Fruit fly (Drosophila melanogaster) ovary, adult (tissue): ENCODE measurements around the gene CG32260.

Experiments
- CG17801 ChIP-seq: fragments of 200-800 bp; optimal IDR thresholded peaks from 2 replicates; lab custom pipeline; 2019; ENCODE audit warnings: missing biosample characterization, mild to moderate bottlenecking, missing genetic modification characterization, moderate library complexity; ENCODE audit not compliant: partially characterized antibody

CG32260 gene

dm6 chr3L:4142064-4142463 is at the start of gene CG32260:
Gene CG32260 (plus strand): TSS chr3L:4142364.
- no peak for TF ChIP-seq CG17801

DNA sequence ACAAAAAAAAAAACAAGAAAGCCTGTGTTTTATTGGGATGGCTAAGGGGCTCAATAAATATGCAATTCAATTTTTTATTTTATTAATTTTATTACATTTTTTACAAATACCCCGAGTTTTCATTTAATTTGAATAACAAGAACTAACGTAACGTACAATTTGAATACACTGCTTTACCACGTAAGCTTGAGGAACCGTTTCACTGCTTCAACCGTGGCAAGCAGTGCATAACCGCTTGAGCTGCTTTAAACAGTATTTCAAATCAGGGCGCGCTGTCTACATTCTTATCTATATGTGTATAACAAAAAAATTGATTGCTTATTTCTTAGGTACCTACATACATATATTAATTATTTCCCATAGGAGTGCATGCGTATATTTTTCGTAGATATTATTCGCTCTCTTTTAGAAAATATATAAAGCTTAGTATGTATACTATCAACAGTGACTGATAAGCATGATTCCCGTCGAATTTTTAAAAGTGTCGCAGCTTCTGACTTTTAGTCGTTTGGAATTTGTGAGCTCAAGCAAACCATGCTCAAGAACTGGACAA is 49.4 kb upstream of the CG32260 start, which contains the start of gene CG14990:
Gene CG14990, plus strand, starts transcription at position 503 of the 553 bp plus-strand sequence.
- no peak for TF ChIP-seq CG17801

DNA sequence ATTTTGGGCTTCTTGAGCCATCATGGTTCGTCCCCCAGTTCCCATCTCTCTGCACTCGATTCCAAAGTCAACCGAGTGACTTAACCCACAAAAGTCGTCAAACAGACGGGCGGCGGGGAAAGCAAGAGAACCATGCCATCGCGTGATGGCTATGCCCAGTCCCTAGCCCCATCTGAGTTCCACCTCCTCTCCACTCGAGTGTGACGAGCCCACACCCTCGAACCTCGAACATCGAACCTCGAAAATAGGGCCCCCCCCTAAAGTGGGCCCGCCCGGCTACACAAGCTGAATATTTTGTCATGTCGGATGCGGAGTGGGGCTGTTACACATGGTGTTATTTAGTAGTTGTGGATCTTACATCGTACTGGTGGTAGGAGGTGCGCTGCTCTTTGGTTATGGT is 45.6 kb upstream of the CG32260 start:
- TF ChIP-seq CG17801: no peak

- TF ChIP-seq CG17801: no peak
These were observed 43.0 kb upstream of the CG32260 start for dm6 chr3L:4099194-4099593.

DNA sequence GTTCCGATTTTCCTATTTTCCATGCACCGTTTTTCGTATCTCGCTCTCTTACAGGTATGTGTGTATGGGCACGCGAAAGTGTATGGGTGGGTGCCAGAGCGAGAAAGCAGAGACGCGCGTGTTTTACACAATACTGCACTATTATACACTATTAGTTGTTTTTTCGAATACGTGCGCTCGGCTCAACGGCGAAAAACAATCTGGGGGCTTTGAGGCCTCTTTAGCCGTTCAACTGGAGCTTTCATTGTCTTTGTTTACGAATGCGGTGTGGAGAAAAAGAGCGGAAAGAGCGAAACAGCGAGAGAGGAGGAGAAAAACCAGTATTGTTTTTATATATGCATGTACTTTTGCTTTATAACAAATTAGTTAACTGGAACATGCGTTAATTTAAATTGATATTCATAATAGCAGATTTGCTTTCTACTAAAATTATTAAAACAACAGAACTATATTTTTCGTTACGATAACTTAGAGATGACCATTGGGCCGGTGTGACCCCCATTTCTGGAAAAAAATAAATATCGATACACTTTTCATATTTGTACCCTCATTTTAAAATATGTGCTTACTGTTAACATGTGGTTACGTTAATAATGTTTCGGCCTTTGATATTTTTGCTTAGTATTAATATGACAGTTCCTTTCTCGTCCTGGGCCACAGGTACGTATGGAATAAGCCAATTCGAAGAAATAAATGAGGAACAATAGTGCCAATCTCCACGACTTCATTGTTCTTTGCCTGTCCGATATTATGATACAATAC is 39.5 kb upstream of the CG32260 start, which contains the start of gene CG14995:
Gene CG14995, minus strand, starts transcription at position 761 of the 762 bp plus-strand sequence.
- TF ChIP-seq CG17801: peak; percentile 72

dm6 chr3L:4103258-4104247 is 38.6 kb upstream of the CG32260 start, which contains the start of gene Fit1:
Gene Fit1 (plus strand): TSS chr3L:4103564.
- TF ChIP-seq CG17801: peak; percentile 35

- no peak for TF ChIP-seq CG17801
These were observed 35.0 kb upstream of the CG32260 start for dm6 chr3L:4107120-4107519.

dm6 chr3L:4108072-4108843 is 33.9 kb upstream of the CG32260 start, which contains the start of gene Ack:
Gene Ack (plus strand): TSS chr3L:4108186.
- no peak for TF ChIP-seq CG17801

DNA sequence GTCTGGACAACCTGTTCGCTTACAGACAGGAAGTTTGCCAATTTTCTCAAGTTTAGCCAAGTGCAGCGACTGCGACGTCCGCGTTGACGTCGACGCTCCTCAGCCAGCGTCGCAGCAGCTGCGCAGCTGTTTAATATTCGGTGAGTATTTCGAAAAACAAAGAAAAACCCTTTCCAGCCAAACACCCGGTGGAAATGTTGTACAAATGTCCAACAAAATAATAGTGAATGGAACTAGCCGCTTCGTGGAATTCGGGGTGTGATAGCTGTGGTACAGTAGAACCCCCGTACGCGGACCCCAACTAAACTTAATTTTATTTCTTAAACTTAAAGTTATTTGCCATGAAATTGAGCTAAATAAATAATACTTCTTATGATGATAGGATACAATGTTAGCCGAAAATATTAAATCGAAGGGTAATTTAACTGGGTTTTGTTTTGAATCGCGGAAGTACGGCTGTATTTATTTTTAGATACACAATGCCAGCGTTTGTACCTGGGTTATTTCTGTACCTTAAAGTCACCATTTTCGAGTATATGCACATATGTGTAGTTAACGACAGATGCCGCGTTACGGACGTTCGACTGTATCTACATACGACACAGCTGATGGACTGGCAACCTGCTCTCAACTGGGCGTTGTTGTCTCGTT is 33.2 kb upstream of the CG32260 start:
- peak; percentile 22 for TF ChIP-seq CG17801

- no peak for TF ChIP-seq CG17801
These were observed 32.0 kb upstream of the CG32260 start for dm6 chr3L:4110212-4110611.

DNA sequence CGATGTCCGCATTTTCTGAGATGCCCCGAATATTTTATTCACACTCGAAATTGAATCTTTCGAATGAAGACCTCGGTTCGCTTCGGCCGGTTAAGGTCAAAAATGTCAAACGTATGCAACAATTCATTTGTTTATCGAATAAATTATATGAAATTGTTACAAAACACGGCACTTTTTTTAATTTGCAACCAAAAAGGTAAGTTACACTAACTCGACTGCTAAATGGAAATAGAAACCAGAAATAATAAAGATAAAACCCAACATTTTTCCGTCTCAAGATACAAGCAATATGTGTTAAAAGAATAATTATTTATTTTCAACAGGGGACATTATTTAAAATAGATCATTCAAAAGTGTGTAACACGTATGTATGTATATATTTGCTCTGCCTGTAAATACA is 28.2 kb upstream of the CG32260 start:
- no peak for TF ChIP-seq CG17801

- TF ChIP-seq CG17801: no peak
These were observed 27.1 kb upstream of the CG32260 start for dm6 chr3L:4115107-4115506.

DNA sequence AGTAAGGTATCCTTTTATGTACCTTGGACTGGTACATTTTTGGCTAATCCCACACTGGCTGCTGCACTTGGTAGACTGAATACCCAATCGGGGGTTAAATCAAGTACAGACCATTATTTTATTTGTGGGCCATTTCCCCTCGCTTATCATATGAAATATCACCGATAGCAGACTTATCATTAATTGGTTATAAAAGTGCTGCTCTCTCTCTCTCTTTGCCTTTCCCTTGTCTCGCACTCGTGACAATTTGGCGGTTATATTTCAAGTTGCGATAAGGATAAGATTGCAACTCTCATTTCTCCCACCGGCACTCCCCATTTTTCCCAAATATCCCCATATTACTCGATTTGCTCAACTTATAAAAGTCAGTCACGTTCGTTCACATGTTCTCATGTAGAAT is 26.5 kb upstream of the CG32260 start:
- TF ChIP-seq CG17801: no peak

dm6 chr3L:4116490-4117367 is 25.4 kb upstream of the CG32260 start:
- peak; percentile 45 for TF ChIP-seq CG17801
